Fruit fly (Drosophila melanogaster): ENCODE results near the gene CG12795.

The CG12795 gene

DNA sequence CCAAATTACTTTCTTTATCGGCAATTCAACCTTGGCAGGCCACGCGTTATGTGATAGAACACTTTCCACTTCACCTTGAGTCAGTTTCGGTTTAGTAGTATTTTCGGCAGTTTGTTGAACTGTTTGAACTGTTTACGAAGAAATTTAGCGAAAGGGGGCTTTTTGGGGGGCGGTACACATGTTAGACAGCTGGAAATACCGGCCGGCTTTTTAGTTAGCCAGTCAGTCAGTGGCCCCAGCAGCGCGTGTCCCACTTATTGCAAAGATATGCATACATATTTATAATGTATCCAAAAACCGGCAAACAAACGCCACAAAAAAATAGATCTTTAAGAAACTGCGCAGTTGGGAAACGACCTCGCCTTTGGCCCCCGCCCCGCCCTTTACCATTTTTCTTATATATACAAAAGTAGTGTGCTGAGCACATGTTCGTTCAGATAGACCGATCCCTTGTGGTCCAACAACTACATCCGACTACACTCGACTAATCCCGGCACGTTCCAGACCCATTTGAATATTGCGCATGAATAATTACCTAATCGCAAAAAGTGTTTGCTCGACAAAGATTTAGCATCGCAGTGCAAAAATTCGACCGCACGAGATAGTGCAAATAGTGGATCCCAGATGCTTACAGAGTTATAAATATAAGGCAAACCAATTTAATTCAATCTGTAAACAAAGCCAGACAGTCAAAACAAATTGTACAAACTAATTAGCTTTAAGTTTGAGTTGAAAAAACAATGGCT is 27.6 kb downstream of the CG12795 start (continued):
- TF ChIP-seq CG13624 (GFP tag; optimal IDR thresholded peaks at IDR 0.05) (peak; percentile 95), lilli (GFP tag; optimal IDR thresholded peaks at IDR 0.05) (no peak), CG10543 (GFP tag; optimal IDR thresholded peaks at IDR 0.05) (peak; percentile 59), CG9727 (GFP tag; optimal IDR thresholded peaks at IDR 0.05) (no peak), Max (GFP tag; optimal IDR thresholded peaks at IDR 0.05) (no peak), CG4617 (GFP tag; optimal IDR thresholded peaks at IDR 0.05; ENCODE audit: borderline replicate concordance) (no peak), CG10147 (GFP tag; optimal IDR thresholded peaks at IDR 0.05) (no peak), CG16779 (GFP tag; IDR thresholded peaks at IDR 0.05) (0 out of 2 replicates have a peak, but pooled peaks have one; percentile 3), CG13894 (tag; optimal IDR thresholded peaks at IDR 0.05) (peak; percentile 65), cwo (GFP tag; optimal IDR thresholded peaks at IDR 0.05) (peak; percentile 96)

DNA sequence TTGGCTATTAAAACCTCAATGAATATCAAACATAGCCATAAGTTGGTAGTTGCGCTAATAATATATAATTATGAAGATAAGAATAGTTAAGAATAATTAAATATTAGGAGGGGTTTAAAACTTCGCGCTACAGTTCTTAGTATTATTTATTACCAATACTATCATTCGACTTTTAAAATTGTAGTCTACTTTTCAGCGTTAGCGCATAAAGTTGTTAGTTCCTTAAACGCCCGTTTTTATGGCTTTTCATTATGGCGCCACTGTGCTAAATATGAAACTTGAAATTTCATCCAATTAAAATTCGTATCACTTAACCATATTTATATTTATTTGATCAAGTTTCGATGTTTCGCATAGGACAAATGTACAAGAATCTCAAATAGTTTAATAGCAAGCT is 28.2 kb downstream of the CG12795 start:
- TF ChIP-seq Ptx1 (GFP tag; IDR thresholded peaks at IDR 0.05): no peak
- peak in 1 of 2 experiments; percentile 22 for TF ChIP-seq eve (GFP tag; optimal IDR thresholded peaks at IDR 0.05)
- no peak for TF ChIP-seq bbx (GFP tag; IDR thresholded peaks at IDR 0.05; ENCODE audit: partially characterized antibody)
- TF ChIP-seq Optix (GFP tag; IDR thresholded peaks at IDR 0.05): no peak
- peak; percentile 1 for TF ChIP-seq CG17829 (tag; optimal IDR thresholded peaks at IDR 0.05)
- TF ChIP-seq CTCF (GFP tag; optimal IDR thresholded peaks at IDR 0.05): peak; percentile 96
- TF ChIP-seq CG3065 (GFP tag; optimal IDR thresholded peaks at IDR 0.05): no peak
- peak; percentile 19 for TF ChIP-seq gem (tag; optimal IDR thresholded peaks at IDR 0.05)
- peak; percentile 1 for TF ChIP-seq CG4424 (GFP tag; optimal IDR thresholded peaks at IDR 0.05)
- TF ChIP-seq kay (GFP tag; optimal IDR thresholded peaks at IDR 0.05): no peak
- TF ChIP-seq CG10979 (tag; optimal IDR thresholded peaks at IDR 0.05): peak; percentile 14
- TF ChIP-seq Abd-B (GFP tag; optimal IDR thresholded peaks at IDR 0.05): no peak
- peak; percentile 20 for TF ChIP-seq Vsx1 (GFP tag; optimal IDR thresholded peaks at IDR 0.05)
- no peak for TF ChIP-seq CG1529 (GFP tag; optimal IDR thresholded peaks at IDR 0.05)
- peak; percentile 49 for TF ChIP-seq stwl (tag; optimal IDR thresholded peaks at IDR 0.05)
- TF ChIP-seq CG1603 (tag; optimal IDR thresholded peaks at IDR 0.05): peak; percentile 2
- peak; percentile 12 for TF ChIP-seq CG2202 (tag; optimal IDR thresholded peaks at IDR 0.05)
- peak; percentile 14; the same call in 1 of the 4 replicates for TF ChIP-seq chinmo (GFP tag; IDR thresholded peaks at IDR 0.05; ENCODE audit: partially characterized antibody)
- peak; percentile 8 for TF ChIP-seq CG1233 (GFP tag; optimal IDR thresholded peaks at IDR 0.05)
- peak; percentile 67 for TF ChIP-seq cg (GFP tag; optimal IDR thresholded peaks at IDR 0.05)
- no peak for TF ChIP-seq CG6765 (GFP tag; optimal IDR thresholded peaks at IDR 0.05)
- TF ChIP-seq CG2712 (tag; optimal IDR thresholded peaks at IDR 0.05): peak; percentile 28
- TF ChIP-seq E2f2 (GFP tag; IDR thresholded peaks at IDR 0.05): peak; percentile 80
- no peak for TF ChIP-seq ssp (GFP tag; IDR thresholded peaks at IDR 0.05)
- no peak for TF ChIP-seq nerfin-2 (GFP tag; IDR thresholded peaks at IDR 0.05; ENCODE audit: partially characterized antibody)
- no peak for TF ChIP-seq CG17328 (GFP tag; IDR thresholded peaks at IDR 0.05)
- no peak for TF ChIP-seq lbe (GFP tag; optimal IDR thresholded peaks at IDR 0.05)
- peak; percentile 49 for TF ChIP-seq Dp (GFP tag; optimal IDR thresholded peaks at IDR 0.05)
- TF ChIP-seq sisA (GFP tag; IDR thresholded peaks at IDR 0.05): no peak
- TF ChIP-seq CG6654 (GFP tag; optimal IDR thresholded peaks at IDR 0.05): no peak
- TF ChIP-seq CG14710 (tag; optimal IDR thresholded peaks at IDR 0.05): peak; percentile 19
- TF ChIP-seq Bteb2 (GFP tag; optimal IDR thresholded peaks at IDR 0.05): no peak
- TF ChIP-seq CG12744 (GFP tag; optimal IDR thresholded peaks at IDR 0.05): no peak
- no peak for TF ChIP-seq Dbx (GFP tag; IDR thresholded peaks at IDR 0.05)
- TF ChIP-seq trem (tag; optimal IDR thresholded peaks at IDR 0.05): peak; percentile 35
- no peak for TF ChIP-seq Lpt (GFP tag; optimal IDR thresholded peaks at IDR 0.05)
- no peak for TF ChIP-seq h (optimal IDR thresholded peaks at IDR 0.05)
- no peak for TF ChIP-seq schlank (tag; optimal IDR thresholded peaks at IDR 0.05)
- peak; percentile 18 for TF ChIP-seq zen (tag; optimal IDR thresholded peaks at IDR 0.05)
